Worm (Caenorhabditis elegans): ENCODE results near the gene rocf-1.

- TF ChIP-seq jun-1 (tag; optimal IDR thresholded peaks at IDR 0.05) (no peak), lin-39 (tag; optimal IDR thresholded peaks at IDR 0.05) (no peak), nhr-10 (tag; optimal IDR thresholded peaks at IDR 0.05) (no peak), zag-1 (tag; optimal IDR thresholded peaks at IDR 0.05) (no peak), nhr-48 (tag; optimal IDR thresholded peaks at IDR 0.05) (no peak), aha-1 (tag) (no peak), egl-27 (tag; optimal IDR thresholded peaks at IDR 0.05) (no peak), unc-62 (GFP tag; optimal IDR thresholded peaks at IDR 0.05 in 1 of 2) (no peak), unc-62 (tag; optimal IDR thresholded peaks at IDR 0.05) (no peak), daf-8 (GFP tag; IDR thresholded peaks at IDR 0.05) (no peak), ces-1 (GFP tag; optimal IDR thresholded peaks at IDR 0.05) (no peak), unc-130 (GFP tag; optimal IDR thresholded peaks at IDR 0.05) (no peak)
Measured at ce11 chrV:15445437-15445836, 18.9 kb downstream of the rocf-1 start, which contains the start of gene srh-239.
